Fruit fly (Drosophila melanogaster) whole organism, embryonic: ENCODE data around the gene Fam92.

ENCODE experiments used
- Abd-B ChIP-seq: fragments of 200-800 bp; sonication (Bioruptor generic); optimal IDR thresholded peaks from 2 replicates; lab custom pipeline; 2018; ENCODE audit warnings: missing biosample characterization, mild to moderate bottlenecking, missing genetic modification characterization, moderate library complexity
- BEAF-32 ChIP-seq: fragments of 200-800 bp; sonication (Bioruptor generic); optimal IDR thresholded peaks from 3 replicates; lab custom pipeline; 2017; ENCODE audit warnings: missing biosample characterization, missing genetic modification characterization, mild to moderate bottlenecking, moderate library complexity, missing genetic modification reagents
- Bgb ChIP-seq: fragments of 200-800 bp; sonication (Bioruptor generic); IDR thresholded peaks from 2 replicates; pipeline ENCODE4 v1.3.6; 2022; ENCODE audit warnings: missing biosample characterization, missing genetic modification characterization; ENCODE audit not compliant: partially characterized antibody
- CG12391 ChIP-seq: fragments of 200-800 bp; sonication (Bioruptor generic); optimal IDR thresholded peaks from 3 replicates; lab custom pipeline; 2018; ENCODE audit warnings: missing biosample characterization, mild to moderate bottlenecking, missing genetic modification characterization, moderate library complexity
- CG12769 ChIP-seq: fragments of 200-800 bp; sonication (Bioruptor generic); optimal IDR thresholded peaks from 2 replicates; lab custom pipeline; 2019; ENCODE audit warnings: missing biosample characterization, mild to moderate bottlenecking, missing genetic modification characterization, moderate library complexity
- CG13287 ChIP-seq: fragments of 200-800 bp; sonication (Bioruptor generic); IDR thresholded peaks from 2 replicates; pipeline ENCODE4 v1.3.6; 2022; ENCODE audit warnings: missing biosample characterization, missing genetic modification characterization; ENCODE audit not compliant: partially characterized antibody
- CG15514 ChIP-seq: fragments of 200-800 bp; sonication (Bioruptor generic); optimal IDR thresholded peaks from 3 replicates; lab custom pipeline; 2017; ENCODE audit warnings: missing biosample characterization, missing genetic modification characterization, mild to moderate bottlenecking, moderate library complexity, missing genetic modification reagents
- CG18599 ChIP-seq: fragments of 200-800 bp; sonication (Bioruptor generic); optimal IDR thresholded peaks from 3 replicates; lab custom pipeline; 2017; ENCODE audit warnings: missing biosample characterization, missing genetic modification characterization, mild to moderate bottlenecking, moderate library complexity, missing genetic modification reagents
- CG2712 ChIP-seq: fragments of 200-800 bp; optimal IDR thresholded peaks from 3 replicates; lab custom pipeline; 2019; ENCODE audit warnings: missing biosample characterization, mild to moderate bottlenecking, missing genetic modification characterization, moderate library complexity
- CG31441 ChIP-seq: fragments of 200-800 bp; sonication (Bioruptor generic); IDR thresholded peaks from 2 replicates; pipeline ENCODE4 v1.3.6; 2022; ENCODE audit warnings: missing biosample characterization, missing genetic modification characterization
- CG3281 ChIP-seq: fragments of 200-800 bp; sonication (Bioruptor generic); optimal IDR thresholded peaks from 3 replicates; lab custom pipeline; 2017; ENCODE audit warnings: missing biosample characterization, mild to moderate bottlenecking, missing genetic modification characterization
- CG3995 ChIP-seq: fragments of 200-800 bp; sonication (Bioruptor generic); optimal IDR thresholded peaks from 3 replicates; lab custom pipeline; 2016; ENCODE audit warnings: missing biosample characterization, missing genetic modification characterization
- CG8290 ChIP-seq, 3 experiments: fragments of 200-800 bp; sonication (Bioruptor generic); optimal IDR thresholded peaks; 2 replicates each; lab custom pipeline; 2016 to 2019; ENCODE audit warnings: missing biosample characterization in 3 of 3, missing genetic modification characterization in 3 of 3, mild to moderate bottlenecking in 2 of 3, moderate library complexity in 1 of 3
- CG9609 ChIP-seq: fragments of 200-800 bp; sonication (Bioruptor generic); optimal IDR thresholded peaks from 3 replicates; lab custom pipeline; 2016; ENCODE audit warnings: missing biosample characterization, missing genetic modification characterization
- Dll ChIP-seq: fragments of 200-800 bp; sonication (Bioruptor generic); IDR thresholded peaks from 4 replicates; pipeline ENCODE4 v1.3.6; 2022; ENCODE audit warnings: missing biosample characterization, missing genetic modification characterization; ENCODE audit not compliant: partially characterized antibody
- Fer1 ChIP-seq: fragments of 200-800 bp; sonication (Bioruptor generic); optimal IDR thresholded peaks from 2 replicates; lab custom pipeline; 2017; ENCODE audit warnings: missing biosample characterization, mild to moderate bottlenecking, missing genetic modification characterization
- Hmr ChIP-seq: fragments of 200-800 bp; sonication (Bioruptor generic); optimal IDR thresholded peaks from 3 replicates; lab custom pipeline; 2017; ENCODE audit warnings: mild to moderate bottlenecking, missing biosample characterization, missing genetic modification reagents, missing genetic modification characterization
- MBD-R2 ChIP-seq: fragments of 200-800 bp; sonication (Bioruptor generic); IDR thresholded peaks from 2 replicates; pipeline ENCODE4 v1.3.6; 2022; ENCODE audit warnings: missing biosample characterization, missing genetic modification characterization
- Nf-YC ChIP-seq: fragments of 200-800 bp; optimal IDR thresholded peaks from 3 replicates; lab custom pipeline; 2019; ENCODE audit warnings: missing biosample characterization, mild to moderate bottlenecking, missing genetic modification characterization, moderate library complexity
- Rfx ChIP-seq: fragments of 200-800 bp; sonication (Bioruptor generic); IDR thresholded peaks from 2 replicates; pipeline ENCODE4 v1.3.6; 2022; ENCODE audit warnings: missing biosample characterization, missing genetic modification characterization
- ac ChIP-seq: fragments of 200-800 bp; sonication (Bioruptor generic); optimal IDR thresholded peaks from 3 replicates; lab custom pipeline; 2017; ENCODE audit warnings: missing biosample characterization, mild to moderate bottlenecking, missing genetic modification characterization
- ato ChIP-seq: fragments of 200-800 bp; sonication (Bioruptor generic); IDR thresholded peaks from 2 replicates; pipeline ENCODE4 v1.3.6; 2022; ENCODE audit warnings: missing biosample characterization, missing genetic modification characterization; ENCODE audit not compliant: partially characterized antibody
- bigmax ChIP-seq: fragments of 200-800 bp; sonication (Bioruptor generic); optimal IDR thresholded peaks from 2 replicates; lab custom pipeline; 2018; ENCODE audit warnings: missing biosample characterization, mild to moderate bottlenecking, missing genetic modification characterization
- cg ChIP-seq: fragments of 200-800 bp; sonication (Bioruptor generic); optimal IDR thresholded peaks from 3 replicates; lab custom pipeline; 2019; ENCODE audit warnings: missing biosample characterization, mild to moderate bottlenecking, missing genetic modification characterization, moderate library complexity
- chinmo ChIP-seq: fragments of 200-800 bp; sonication (Bioruptor generic); IDR thresholded peaks from 4 replicates; pipeline ENCODE4 v1.3.6; 2022; ENCODE audit warnings: missing biosample characterization, missing genetic modification characterization; ENCODE audit not compliant: partially characterized antibody
- ci ChIP-seq: fragments of 200-800 bp; sonication (Bioruptor generic); IDR thresholded peaks from 3 replicates; pipeline ENCODE4 v1.3.6; 2022; ENCODE audit warnings: missing biosample characterization, missing genetic modification characterization
- croc ChIP-seq: fragments of 200-800 bp; sonication (Bioruptor generic); conservative IDR thresholded peaks from 3 replicates; pipeline ENCODE4 v1.3.6; 2022; ENCODE audit warnings: missing biosample characterization, missing genetic modification characterization
- crol ChIP-seq: fragments of 200-800 bp; sonication (Bioruptor generic); IDR thresholded peaks from 2 replicates; pipeline ENCODE4 v1.3.6; 2022; ENCODE audit warnings: missing biosample characterization, missing genetic modification characterization
- crp ChIP-seq, 2 experiments: fragments of 200-800 bp; sonication (Bioruptor generic); optimal IDR thresholded peaks; 2 replicates in 1 of 2; 3 replicates in 1 of 2; lab custom pipeline; 2017; ENCODE audit warnings: missing biosample characterization in 2 of 2, missing genetic modification characterization in 2 of 2, mild to moderate bottlenecking in 1 of 2, moderate library complexity in 1 of 2
- dm ChIP-seq: fragments of 200-800 bp; sonication (Bioruptor generic); optimal IDR thresholded peaks from 3 replicates; lab custom pipeline; 2016; ENCODE audit warnings: missing biosample characterization, missing genetic modification characterization
- exex ChIP-seq: fragments of 200-800 bp; sonication (Bioruptor generic); optimal IDR thresholded peaks from 4 replicates; lab custom pipeline; 2018; ENCODE audit warnings: missing biosample characterization, mild to moderate bottlenecking, missing genetic modification characterization, moderate library complexity
- grau ChIP-seq: fragments of 200-800 bp; optimal IDR thresholded peaks from 3 replicates; lab custom pipeline; 2019; ENCODE audit warnings: missing biosample characterization, mild to moderate bottlenecking, missing genetic modification characterization, moderate library complexity
- gsb ChIP-seq: fragments of 200-800 bp; sonication (Bioruptor generic); IDR thresholded peaks from 2 replicates; pipeline ENCODE4 v1.3.6; 2022; ENCODE audit warnings: missing biosample characterization, missing genetic modification characterization
- hbn ChIP-seq: fragments of 200-800 bp; sonication (Bioruptor generic); IDR thresholded peaks from 2 replicates; pipeline ENCODE4 v1.3.6; 2022; ENCODE audit warnings: missing biosample characterization, missing genetic modification characterization; ENCODE audit not compliant: partially characterized antibody
- kah ChIP-seq: fragments of 200-800 bp; sonication (Bioruptor generic); optimal IDR thresholded peaks from 2 replicates; lab custom pipeline; 2018; ENCODE audit warnings: missing biosample characterization, mild to moderate bottlenecking, missing genetic modification characterization
- nmo ChIP-seq: fragments of 200-800 bp; sonication (Bioruptor generic); optimal IDR thresholded peaks from 2 replicates; lab custom pipeline; 2018; ENCODE audit warnings: missing biosample characterization, mild to moderate bottlenecking, missing genetic modification characterization, moderate library complexity
- pfk ChIP-seq: fragments of 200-800 bp; sonication (Bioruptor generic); optimal IDR thresholded peaks from 2 replicates; lab custom pipeline; 2018; ENCODE audit warnings: missing biosample characterization, mild to moderate bottlenecking, missing genetic modification characterization, moderate library complexity
- prd ChIP-seq, 3 experiments: fragments of >200 bp in 2 of 3; fragments of 200-800 bp in 1 of 3; sonication (Bioruptor generic) in 1 of 3; optimal IDR thresholded peaks in 2 of 3; IDR thresholded peaks in 1 of 3; 2 replicates in 2 of 3; 3 replicates in 1 of 3; pipeline versions ENCODE4 v1.3.6 to Lab custom; 2017 to 2022; ENCODE audit warnings: missing biosample characterization in 1 of 3, missing genetic modification characterization in 1 of 3
- sd ChIP-seq: fragments of 200-800 bp; sonication (Bioruptor generic); optimal IDR thresholded peaks from 3 replicates; lab custom pipeline; 2018; ENCODE audit warnings: missing biosample characterization, mild to moderate bottlenecking, missing genetic modification characterization, moderate library complexity
- stwl ChIP-seq: fragments of 200-800 bp; sonication (Bioruptor generic); optimal IDR thresholded peaks from 3 replicates; lab custom pipeline; 2018; ENCODE audit warnings: missing biosample characterization, mild to moderate bottlenecking, missing genetic modification characterization, moderate library complexity
- unc-4 ChIP-seq: fragments of 200-800 bp; sonication (Bioruptor generic); IDR thresholded peaks from 2 replicates; pipeline ENCODE4 v1.3.6; 2022; ENCODE audit warnings: missing biosample characterization, missing genetic modification characterization; ENCODE audit not compliant: partially characterized antibody
- yki ChIP-seq: fragments of >200 bp; optimal IDR thresholded peaks from 3 replicates; lab custom pipeline; 2018

The Fam92 gene

dm6 chr2L:12435976-12436771 lies 11.5 kb downstream of the Fam92 start (continued):
- TF ChIP-seq ac (GFP tag; lab: Kevin White, UChicago), result no peak
- TF ChIP-seq BEAF-32, result peak; percentile 37
- no peak for TF ChIP-seq prd (optimal IDR thresholded peaks at IDR 0.05; lab: Kevin White, UChicago)
- TF ChIP-seq prd (GFP tag; IDR thresholded peaks at IDR 0.05; lab: Robert Waterston, UW), result 0 out of 3 replicates have a peak, but pooled peaks have one; percentile 10
- TF ChIP-seq CG13287, result peak; percentile 37; the same call in 1 of the 2 replicates
- TF ChIP-seq Nf-YC (tag; lab: Kevin White, UChicago), result peak; percentile 21
- TF ChIP-seq bigmax (GFP tag; lab: Kevin White, UChicago), result peak; percentile 81
- peak; percentile 12; the same call in 1 of the 3 replicates for TF ChIP-seq ci (GFP tag; lab: Robert Waterston, UW)
- peak; percentile 35 for TF ChIP-seq yki (lab: Kevin White, UChicago)
- TF ChIP-seq kah (GFP tag; lab: Kevin White, UChicago), result no peak
- peak; percentile 58 for TF ChIP-seq cg (GFP tag; lab: Kevin White, UChicago)
- peak; percentile 22 for TF ChIP-seq Fer1 (GFP tag; lab: Kevin White, UChicago)
- peak; percentile 36 for TF ChIP-seq Hmr (GFP tag; lab: Kevin White, UChicago)
- peak; percentile 10 for TF ChIP-seq stwl (tag; lab: Kevin White, UChicago)
- TF ChIP-seq CG18599 (GFP tag; lab: Kevin White, UChicago), result peak; percentile 15
- TF ChIP-seq sd, result peak; percentile 22
- peak; percentile 1 for TF ChIP-seq CG3281 (GFP tag; lab: Kevin White, UChicago)
- TF ChIP-seq ato (GFP tag; lab: Robert Waterston, UW), result no peak
- 0 out of 4 replicates have a peak, but pooled peaks have one; percentile 3 for TF ChIP-seq Dll (GFP tag; lab: Robert Waterston, UW)
- TF ChIP-seq CG31441 (GFP tag; lab: Robert Waterston, UW), result peak; percentile 65; the same call in 1 of the 2 replicates
- TF ChIP-seq Bgb, result 0 out of 2 replicates have a peak, but pooled peaks have one; percentile 38
- peak; percentile 33; the same call in 1 of the 2 replicates for TF ChIP-seq Rfx
- TF ChIP-seq CG9609, result no peak
- peak; percentile 98 for TF ChIP-seq CG3995
- TF ChIP-seq CG12391, result peak; percentile 30
- TF ChIP-seq CG8290 (GFP tag; optimal IDR thresholded peaks at IDR 0.05; lab: Kevin White, UChicago), result peak; percentile 6
- TF ChIP-seq CG8290 (tag; optimal IDR thresholded peaks at IDR 0.05; lab: Kevin White, UChicago), result peak in 1 of 2 experiments; percentile 44
- TF ChIP-seq nmo, result peak; percentile 6
- TF ChIP-seq CG12769, result peak; percentile 84
- no peak for TF ChIP-seq exex (tag; lab: Kevin White, UChicago)
- TF ChIP-seq pfk (GFP tag; lab: Kevin White, UChicago), result peak; percentile 35
- no peak for TF ChIP-seq gsb (GFP tag; lab: Robert Waterston, UW)
- TF ChIP-seq unc-4, result 0 out of 2 replicates have a peak, but pooled peaks have one; percentile 20
- TF ChIP-seq Abd-B (GFP tag; lab: Kevin White, UChicago), result no peak
- TF ChIP-seq MBD-R2 (GFP tag; lab: Robert Waterston, UW), result peak; percentile 90
- TF ChIP-seq dm, result peak; percentile 11
- TF ChIP-seq crol (GFP tag; lab: Robert Waterston, UW), result peak; percentile 66
- TF ChIP-seq chinmo (GFP tag; lab: Robert Waterston, UW), result peak; percentile 32; the same call in 1 of the 4 replicates
- TF ChIP-seq CG15514 (GFP tag; lab: Kevin White, UChicago), result peak; percentile 8
- peak; percentile 0 for TF ChIP-seq CG2712 (tag; lab: Kevin White, UChicago)
- TF ChIP-seq croc, result no peak
- peak; percentile 2 for TF ChIP-seq grau (tag; lab: Kevin White, UChicago)
- TF ChIP-seq hbn (GFP tag; lab: Robert Waterston, UW), result peak; percentile 32
- TF ChIP-seq crp (GFP tag; optimal IDR thresholded peaks at IDR 0.05; lab: Kevin White, UChicago), result peak; percentile 38 to 92
